Fruit fly (Drosophila melanogaster) ovary, adult (tissue): ENCODE data around the gene cic.

Experiments used
- CG17801 ChIP-seq: fragments of 200-800 bp; optimal IDR thresholded peaks from 2 replicates; lab custom pipeline; 2019; ENCODE audit warnings: missing biosample characterization, mild to moderate bottlenecking, missing genetic modification characterization, moderate library complexity; ENCODE audit not compliant: partially characterized antibody

cic gene

dm6 chr3R:20282769-20283530, 30.4 kb downstream of the cic start:
- TF ChIP-seq CG17801 (GFP tag; lab: Kevin White, UChicago) = no peak

DNA sequence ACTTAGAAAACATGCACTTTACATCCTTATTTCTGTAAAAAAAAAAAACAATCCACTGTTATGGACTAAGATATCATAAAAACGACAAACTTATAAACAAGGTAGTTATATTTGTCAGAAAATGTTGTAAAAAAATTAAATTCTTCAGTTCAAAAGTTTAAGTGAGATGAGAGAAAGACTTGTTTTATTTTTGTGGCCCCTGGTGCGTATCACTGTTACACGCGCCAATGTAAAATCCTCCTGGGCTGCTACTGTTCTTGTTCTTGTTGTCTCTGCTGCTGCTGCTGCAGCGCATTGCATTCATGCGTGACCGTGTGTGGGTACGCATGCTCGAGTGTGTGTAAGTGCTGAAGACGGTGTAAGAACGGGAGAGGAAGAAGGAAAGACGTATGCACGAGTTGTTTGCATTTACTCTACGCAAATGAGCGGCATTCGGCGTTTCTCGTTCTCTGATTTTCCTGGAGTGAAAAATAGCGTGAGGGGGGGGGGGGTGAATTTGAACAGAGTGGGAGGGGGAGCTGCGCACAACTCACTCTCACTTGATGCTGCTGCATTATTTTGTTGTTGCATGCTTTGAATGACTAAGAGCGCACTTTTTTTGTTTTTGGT, 31.1 kb downstream of the cic start:
- TF ChIP-seq CG17801 (GFP tag; lab: Kevin White, UChicago) = no peak

dm6 chr3R:20284140-20284911, 31.8 kb downstream of the cic start:
- peak; percentile 43 for TF ChIP-seq CG17801 (GFP tag; lab: Kevin White, UChicago)

DNA sequence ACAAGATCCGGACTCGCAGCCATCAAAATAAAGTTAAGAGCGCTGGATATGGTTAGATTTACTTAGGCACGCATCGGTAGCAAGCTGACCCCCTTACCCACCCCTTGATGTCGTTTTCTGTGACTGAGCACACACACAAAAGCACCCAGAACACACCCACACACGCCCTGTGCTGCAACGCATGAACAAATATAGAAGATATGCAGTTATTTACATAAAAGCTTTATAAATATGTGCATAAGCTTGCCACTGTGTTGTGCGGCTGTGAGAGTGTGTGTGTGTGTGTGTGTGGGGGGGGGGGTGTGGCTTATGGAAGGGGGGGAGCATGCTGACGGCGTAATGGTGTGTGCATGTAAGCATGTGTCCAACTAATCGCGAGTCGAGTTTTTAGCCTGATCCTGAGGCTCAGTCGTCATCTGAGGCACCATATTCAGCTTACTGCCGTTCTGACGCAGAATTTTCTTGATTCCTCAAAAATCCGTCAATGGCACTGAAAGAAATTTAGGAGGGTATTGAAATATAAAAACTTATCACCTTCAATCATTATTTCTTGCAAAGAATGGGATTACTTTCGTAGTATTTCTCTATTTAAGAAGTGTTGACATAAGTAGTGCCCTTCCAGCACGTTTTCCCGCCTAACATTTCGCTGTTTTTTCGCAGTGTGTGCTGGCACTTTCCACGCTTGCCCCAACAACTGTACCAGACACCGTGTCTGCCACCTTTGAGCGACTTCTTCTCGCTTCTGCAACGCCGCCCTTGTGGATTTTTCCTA, 33.3 kb downstream of the cic start:
- TF ChIP-seq CG17801 (GFP tag; lab: Kevin White, UChicago) = no peak

DNA sequence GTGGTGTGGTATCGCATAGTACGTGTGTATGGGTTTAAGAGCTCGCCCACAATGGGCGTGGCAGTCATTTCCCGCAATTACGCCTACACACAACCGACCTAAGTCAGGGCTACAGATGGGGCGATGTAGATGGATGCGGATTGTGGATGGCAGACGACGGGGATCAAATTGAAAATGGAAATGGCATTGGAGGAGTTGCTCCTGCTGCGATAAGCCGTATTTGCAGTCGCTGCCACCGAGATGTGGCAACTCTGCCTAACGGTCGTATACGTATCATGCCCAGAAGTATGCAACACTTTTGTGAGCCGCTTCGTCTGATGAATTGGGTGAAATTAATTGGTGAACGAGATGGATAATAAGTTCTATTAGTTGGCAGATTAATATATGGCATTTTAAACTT, 34.2 kb downstream of the cic start:
- TF ChIP-seq CG17801 (GFP tag; lab: Kevin White, UChicago) = no peak

dm6 chr3R:20288069-20288468, 35.5 kb downstream of the cic start:
- no peak for TF ChIP-seq CG17801 (GFP tag; lab: Kevin White, UChicago)

DNA sequence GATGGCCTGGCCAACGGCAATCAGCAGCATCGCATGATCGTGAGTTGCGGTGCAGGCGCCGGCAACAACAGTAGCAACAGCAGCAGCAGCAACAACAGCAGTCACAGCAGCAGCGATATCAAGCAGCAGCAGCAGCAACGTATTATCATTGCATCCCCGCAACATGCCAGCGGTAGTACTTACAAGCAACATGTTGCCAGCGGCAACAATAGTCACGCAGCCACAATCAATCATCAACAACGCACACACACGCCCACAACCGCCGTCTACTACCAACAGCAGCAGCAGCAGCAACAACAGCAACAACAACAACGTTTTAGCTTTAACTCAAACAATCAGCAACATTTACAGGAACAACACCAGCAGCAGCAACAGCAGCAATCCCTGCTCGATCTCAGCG, 36.0 kb downstream of the cic start:
- TF ChIP-seq CG17801 (GFP tag; lab: Kevin White, UChicago) = no peak

dm6 chr3R:20291106-20291505, 38.5 kb downstream of the cic start:
- no peak for TF ChIP-seq CG17801 (GFP tag; lab: Kevin White, UChicago)

- TF ChIP-seq CG17801 (GFP tag; lab: Kevin White, UChicago) = no peak
These were observed 39.0 kb downstream of the cic start for dm6 chr3R:20291594-20291993.

dm6 chr3R:20292030-20292879, 39.7 kb downstream of the cic start:
- TF ChIP-seq CG17801 (GFP tag; lab: Kevin White, UChicago) = peak; percentile 14

- no peak for TF ChIP-seq CG17801 (GFP tag; lab: Kevin White, UChicago)
These were observed 40.4 kb downstream of the cic start for dm6 chr3R:20292880-20293491.

DNA sequence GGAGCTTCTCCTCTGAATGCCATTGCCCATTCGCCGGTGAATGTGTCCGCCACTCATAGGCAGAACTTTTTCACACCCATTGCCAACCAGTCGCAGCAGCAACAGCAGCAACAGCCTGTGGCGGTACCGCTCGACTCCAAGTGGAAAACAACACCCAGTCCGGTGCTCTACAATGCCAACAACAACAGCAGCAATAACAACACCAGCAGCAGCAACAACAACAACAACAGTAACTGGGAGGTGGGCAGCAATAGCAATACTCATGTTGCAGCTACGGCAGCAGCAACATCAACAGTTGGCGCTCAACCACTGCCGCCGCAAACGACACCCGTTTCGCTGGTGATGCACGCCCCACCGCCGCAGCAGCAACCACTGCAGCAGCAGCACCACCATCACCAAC, 41.1 kb downstream of the cic start:
- no peak for TF ChIP-seq CG17801 (GFP tag; lab: Kevin White, UChicago)

- TF ChIP-seq CG17801 (GFP tag; lab: Kevin White, UChicago) = no peak
These were observed 52.3 kb downstream of the cic start, which contains the start of gene CG4367 for dm6 chr3R:20304877-20305276. TSS of gene CG4367 (minus strand) at chr3R:20304977.
